Worm (Caenorhabditis elegans): ENCODE data around the gene fbxb-96.
A peak's percentile ranks its signal among the peaks of the same experiment; 100 is the strongest.
"Not testable (repeated sequence)": the region's sequence is repeated elsewhere in the genome, so short reads cannot be mapped to it uniquely, and the experiment has no call there.

Gene fbxb-96

DNA sequence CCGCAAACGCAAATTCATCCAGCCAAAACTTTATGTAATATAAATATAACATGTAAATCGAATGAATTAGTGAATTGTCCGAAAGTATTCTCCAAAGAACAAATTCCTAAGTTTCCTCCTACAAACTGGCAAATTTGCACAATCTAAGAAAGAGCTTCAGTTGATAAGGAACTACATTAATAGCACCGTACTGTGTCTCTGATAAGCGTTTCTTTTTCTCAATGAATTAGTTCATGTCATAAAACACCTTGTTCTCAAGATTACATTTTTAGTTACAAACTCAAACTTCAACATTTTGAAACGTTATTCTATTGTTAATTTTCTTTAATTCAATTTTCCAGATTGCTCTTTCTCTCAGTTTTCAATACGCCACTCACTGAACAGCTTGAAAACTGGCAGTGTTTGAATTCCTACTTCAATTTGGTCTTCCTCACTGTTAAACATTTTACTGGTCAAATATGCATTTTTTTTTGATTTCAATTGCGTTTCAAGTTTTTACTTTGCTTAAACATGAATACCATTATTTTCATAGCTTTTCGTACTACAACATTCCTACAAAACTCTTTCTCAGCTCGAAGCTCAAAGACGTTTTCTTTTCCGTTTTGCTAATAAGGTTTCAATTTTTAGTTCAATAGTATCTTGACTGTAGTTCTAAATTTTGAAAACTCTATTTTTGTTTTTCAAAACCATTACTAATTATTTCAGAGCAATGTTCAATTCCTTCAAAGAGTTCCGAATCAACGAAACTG is 15.7 kb upstream of the fbxb-96 start, which contains the start of gene math-15:
math-15 (plus strand) TSS at position 699 of the 749 bp plus-strand sequence.
- TF ChIP-seq efl-1 (optimal IDR thresholded peaks at IDR 0.05) (no peak), efl-1 (GFP tag; optimal IDR thresholded peaks at IDR 0.05 in 1 of 2) (peak in 1 of 2 experiments; percentile 79), elt-2 (tag; optimal IDR thresholded peaks at IDR 0.05) (peak; percentile 59), dsc-1 (tag; optimal IDR thresholded peaks at IDR 0.05) (no peak)

DNA sequence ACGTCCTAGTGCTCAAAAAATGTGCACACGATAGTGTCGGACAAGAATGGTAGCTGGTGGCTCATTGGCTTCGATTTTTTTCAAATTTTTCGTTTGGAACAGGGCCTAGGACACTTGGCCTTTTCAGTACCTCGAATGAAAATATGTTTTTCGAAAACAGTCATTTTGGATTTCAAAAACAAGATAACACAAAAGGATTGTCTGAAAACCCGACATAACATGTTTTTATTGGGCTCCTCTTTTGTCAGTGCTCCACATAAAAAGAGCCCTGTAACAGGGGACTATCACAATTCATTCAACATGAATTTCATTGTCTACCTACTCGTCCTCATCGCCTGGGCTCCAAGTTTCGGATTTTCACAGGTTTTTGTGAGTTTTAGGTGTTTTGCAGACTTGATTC is 14.1 kb upstream of the fbxb-96 start, which contains the start of gene C16C4.17:
C16C4.17 (plus strand) TSS at position 301 of the 400 bp plus-strand sequence.
- no peak for TF ChIP-seq lin-15B (tag; optimal IDR thresholded peaks at IDR 0.05)
- no peak for TF ChIP-seq unc-30 (tag; optimal IDR thresholded peaks at IDR 0.05)
- TF ChIP-seq blmp-1 (tag; optimal IDR thresholded peaks at IDR 0.05) = no peak
- TF ChIP-seq alr-1 (tag; optimal IDR thresholded peaks at IDR 0.05; ENCODE audit: borderline replicate concordance) = no peak
- TF ChIP-seq lin-39 (tag; optimal IDR thresholded peaks at IDR 0.05) = no peak
- no peak for TF ChIP-seq ceh-90 (tag; optimal IDR thresholded peaks at IDR 0.05)
- no peak for TF ChIP-seq efl-1 (optimal IDR thresholded peaks at IDR 0.05)
- TF ChIP-seq efl-1 (GFP tag; optimal IDR thresholded peaks at IDR 0.05 in 1 of 2) = peak in 1 of 2 experiments; percentile 32

DNA sequence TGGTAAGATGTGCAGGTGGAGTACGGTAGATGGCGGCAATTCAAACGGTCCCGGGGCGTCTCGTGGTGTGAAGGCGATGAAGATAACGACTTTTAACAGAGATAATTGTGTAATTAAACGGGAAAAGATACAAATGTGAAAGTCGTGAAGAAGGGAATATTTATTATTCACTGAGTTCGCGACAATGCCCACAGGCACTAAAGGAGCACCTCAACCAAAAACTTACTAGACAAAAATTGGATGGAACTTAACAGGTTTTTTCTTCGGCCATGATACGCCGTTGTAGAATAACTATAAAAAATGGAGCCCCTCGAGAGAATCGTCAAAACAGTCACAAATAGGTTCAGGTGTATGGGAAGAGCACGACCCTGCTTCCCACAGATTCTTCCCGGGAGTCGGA is 12.1 kb upstream of the fbxb-96 start, which contains the start of gene fbxb-98:
fbxb-98 (plus strand) TSS at position 301 of the 400 bp plus-strand sequence.
- not testable (repeated sequence) for TF ChIP-seq fos-1, swsn-7, nhr-77 (tag; optimal IDR thresholded peaks at IDR 0.05)

DNA sequence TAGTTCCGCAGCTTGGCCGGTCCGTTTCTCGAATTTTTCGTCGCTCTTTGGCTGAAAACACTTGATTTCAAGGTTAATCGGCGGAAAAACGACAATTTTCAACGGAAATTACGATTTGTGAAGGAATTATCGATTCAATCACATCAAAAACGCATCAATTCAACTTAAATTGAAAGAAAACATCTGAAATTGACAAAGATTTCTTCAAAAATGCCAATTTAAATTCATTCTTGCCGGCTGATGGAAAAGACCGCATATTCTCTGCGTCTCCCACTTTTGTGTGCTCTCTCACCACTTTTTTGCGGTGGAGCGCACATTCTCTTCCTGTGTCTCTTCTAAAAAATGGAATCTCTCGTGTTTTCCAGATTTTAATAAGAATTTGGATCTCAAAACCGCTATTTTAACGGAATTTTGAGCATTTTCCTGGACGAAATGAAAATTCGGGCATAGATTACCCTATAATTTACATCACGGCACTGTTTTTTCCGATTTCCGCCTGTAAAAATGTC is 11.1 kb upstream of the fbxb-96 start, which contains the start of gene C16C4.18:
C16C4.18 (minus strand) TSS at position 51 of the 509 bp plus-strand sequence.
- peak; percentile 34 to 64 for TF ChIP-seq efl-1 (optimal IDR thresholded peaks at IDR 0.05)
- TF ChIP-seq efl-1 (GFP tag; optimal IDR thresholded peaks at IDR 0.05 in 1 of 2) = peak; percentile 38 to 91
- TF ChIP-seq dpl-1 (GFP tag; optimal IDR thresholded peaks at IDR 0.05) = peak in 1 of 3 experiments; percentile 20

DNA sequence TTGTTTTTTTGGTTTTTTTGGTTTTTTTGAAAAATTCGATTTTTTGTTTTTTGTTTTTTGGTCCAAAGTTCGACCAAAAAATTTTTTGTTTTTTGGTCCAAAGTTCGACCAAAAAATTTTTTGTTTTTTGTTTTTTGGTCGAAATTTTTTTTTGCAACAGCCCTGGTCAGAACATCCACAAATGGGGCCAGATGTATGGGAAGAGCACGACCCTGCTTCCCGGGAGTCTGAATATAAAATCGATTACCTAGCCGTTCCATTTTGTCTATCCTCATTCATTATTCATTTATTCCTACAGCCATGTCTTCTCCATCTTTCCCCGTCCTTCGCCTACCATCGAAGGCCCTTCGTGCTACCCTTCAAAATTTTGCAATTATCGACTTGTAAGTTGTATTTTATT is 3.9 kb upstream of the fbxb-96 start, which contains the start of gene fbxb-95:
fbxb-95 (plus strand) TSS at position 301 of the 400 bp plus-strand sequence.
- not testable (repeated sequence) for TF ChIP-seq swsn-7 (tag; optimal IDR thresholded peaks at IDR 0.05); hlh-17 (GFP tag; optimal IDR thresholded peaks at IDR 0.05; ENCODE audit: borderline replicate concordance); fkh-8 (tag; optimal IDR thresholded peaks at IDR 0.05)

DNA sequence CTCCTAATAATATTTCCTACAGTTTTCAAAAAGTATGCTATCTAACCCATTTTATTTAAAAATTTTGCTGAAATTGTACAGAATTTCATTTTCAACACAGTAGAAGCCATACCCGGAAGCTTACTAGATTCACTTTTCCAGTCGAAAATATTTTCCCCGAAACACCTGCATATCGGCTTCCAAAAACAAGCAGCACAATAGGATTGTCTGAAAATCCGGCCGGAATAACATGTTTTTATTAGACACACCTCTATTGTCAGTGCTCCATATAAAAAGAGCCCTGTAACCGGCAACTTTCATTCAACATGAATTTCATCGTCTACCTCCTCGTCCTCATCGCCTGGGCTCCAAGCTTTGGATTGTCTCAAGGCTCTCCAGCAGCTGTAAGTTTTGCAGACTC is 2.3 kb upstream of the fbxb-96 start, which contains the start of gene C52E2.2:
C52E2.2 (plus strand) TSS at position 301 of the 400 bp plus-strand sequence.
- TF ChIP-seq nhr-19 (GFP tag; conservative IDR thresholded peaks at IDR 0.05) (no peak), mdl-1 (tag; optimal IDR thresholded peaks at IDR 0.05) (no peak), alr-1 (tag; optimal IDR thresholded peaks at IDR 0.05; ENCODE audit: borderline replicate concordance) (no peak), fkh-4 (tag; optimal IDR thresholded peaks at IDR 0.05; ENCODE audit: borderline replicate concordance) (no peak), ama-1 (optimal IDR thresholded peaks at IDR 0.05) (no peak), mep-1 (tag; optimal IDR thresholded peaks at IDR 0.05) (no peak), tbx-2 (tag; optimal IDR thresholded peaks at IDR 0.05) (no peak), ztf-11 (tag; optimal IDR thresholded peaks at IDR 0.05) (no peak), dpl-1 (GFP tag; optimal IDR thresholded peaks at IDR 0.05) (no peak), aha-1 (tag; optimal IDR thresholded peaks at IDR 0.05) (no peak), ceh-90 (tag; optimal IDR thresholded peaks at IDR 0.05) (no peak), lir-3 (tag; optimal IDR thresholded peaks at IDR 0.05; ENCODE audit: poor library complexity) (no peak), pag-3 (tag; optimal IDR thresholded peaks at IDR 0.05; ENCODE audit: borderline replicate concordance, insufficient read depth) (no peak), nhr-71 (tag; optimal IDR thresholded peaks at IDR 0.05) (no peak), grh-1 (GFP tag; IDR thresholded peaks at IDR 0.05) (no peak), nhr-47 (tag; optimal IDR thresholded peaks at IDR 0.05) (no peak), mef-2 (tag; optimal IDR thresholded peaks at IDR 0.05) (no peak), pax-3 (tag; optimal IDR thresholded peaks at IDR 0.05) (no peak)

All from whole organism, L1 larva.